Fruit fly (Drosophila melanogaster) S2 (cell line): Measurements from ENCODE around the gene pasha.

Source experiments
- CG8478 ChIP-seq: fragments of >200 bp; optimal IDR thresholded peaks from 2 replicates; lab custom pipeline; 2018
- CTCF ChIP-seq, 2 experiments: fragments of >200 bp; optimal IDR thresholded peaks; 2 replicates each; lab custom pipeline; 2018

dm6 chr3R:31669153-31669934 is 51.6 kb downstream of the pasha start, which contains the start of gene Zmynd8:
- TF ChIP-seq CG8478 (no peak), CTCF (optimal IDR thresholded peaks at IDR 0.05; lab: Kevin White, UChicago) (peak; percentile 36)
